Fruit fly (Drosophila melanogaster) whole organism, embryonic: ENCODE measurements around the gene CG32313.

Experiments used
- Atf3 ChIP-seq: fragments of 200-800 bp; sonication (Bioruptor generic); optimal IDR thresholded peaks from 3 replicates; lab custom pipeline; 2016; ENCODE audit warnings: missing biosample characterization, missing genetic modification characterization
- BEAF-32 ChIP-seq: fragments of 200-800 bp; sonication (Bioruptor generic); optimal IDR thresholded peaks from 3 replicates; lab custom pipeline; 2017; ENCODE audit warnings: missing biosample characterization, missing genetic modification characterization, mild to moderate bottlenecking, moderate library complexity, missing genetic modification reagents
- CG10366 ChIP-seq: fragments of 200-800 bp; sonication (Bioruptor generic); IDR thresholded peaks from 2 replicates; pipeline ENCODE4 v1.3.6; 2022; ENCODE audit warnings: missing biosample characterization, missing genetic modification characterization
- CG10462 ChIP-seq: fragments of 200-800 bp; sonication (Bioruptor generic); optimal IDR thresholded peaks from 2 replicates; lab custom pipeline; 2016; ENCODE audit warnings: missing biosample characterization, missing genetic modification characterization
- CG10654 ChIP-seq: fragments of 200-800 bp; sonication (Bioruptor generic); optimal IDR thresholded peaks from 2 replicates; lab custom pipeline; 2016; ENCODE audit warnings: missing biosample characterization, missing genetic modification characterization
- CG11504 ChIP-seq: fragments of 200-800 bp; sonication (Bioruptor generic); optimal IDR thresholded peaks from 3 replicates; lab custom pipeline; 2019; ENCODE audit warnings: missing biosample characterization, mild to moderate bottlenecking, missing genetic modification characterization, moderate library complexity
- CG11695 ChIP-seq: fragments of 200-800 bp; sonication (Bioruptor generic); IDR thresholded peaks from 3 replicates; pipeline ENCODE4 v1.3.6; 2022; ENCODE audit warnings: missing biosample characterization, missing genetic modification characterization
- CG12236 ChIP-seq: fragments of 200-800 bp; sonication (Bioruptor generic); optimal IDR thresholded peaks from 2 replicates; lab custom pipeline; 2016; ENCODE audit warnings: missing biosample characterization, missing genetic modification characterization
- CG1233 ChIP-seq: fragments of 200-800 bp; sonication (Bioruptor generic); optimal IDR thresholded peaks from 4 replicates; lab custom pipeline; 2018; ENCODE audit warnings: missing biosample characterization, mild to moderate bottlenecking, missing genetic modification characterization
- CG12942 ChIP-seq: fragments of 200-800 bp; sonication (Bioruptor generic); optimal IDR thresholded peaks from 3 replicates; lab custom pipeline; 2016; ENCODE audit warnings: missing biosample characterization, missing genetic modification characterization
- CG13624 ChIP-seq: fragments of 200-800 bp; sonication (Bioruptor generic); optimal IDR thresholded peaks from 2 replicates; lab custom pipeline; 2016; ENCODE audit warnings: missing biosample characterization, missing genetic modification characterization
- CG13894 ChIP-seq: fragments of 200-800 bp; sonication (Bioruptor generic); optimal IDR thresholded peaks from 3 replicates; lab custom pipeline; 2018; ENCODE audit warnings: missing biosample characterization, mild to moderate bottlenecking, missing genetic modification characterization, moderate library complexity
- CG14667 ChIP-seq: fragments of 200-800 bp; sonication (Bioruptor generic); IDR thresholded peaks from 2 replicates; pipeline ENCODE4 v1.3.6; 2022; ENCODE audit warnings: missing biosample characterization, missing genetic modification characterization
- CG17328 ChIP-seq: fragments of 200-800 bp; sonication (Bioruptor generic); IDR thresholded peaks from 2 replicates; pipeline ENCODE4 v1.3.6; 2022; ENCODE audit warnings: missing biosample characterization, missing genetic modification characterization
- CG1792 ChIP-seq: fragments of 200-800 bp; sonication (Bioruptor generic); optimal IDR thresholded peaks from 2 replicates; lab custom pipeline; 2016; ENCODE audit warnings: missing biosample characterization, missing genetic modification characterization
- CG2202 ChIP-seq: fragments of 200-800 bp; sonication (Bioruptor generic); optimal IDR thresholded peaks from 2 replicates; lab custom pipeline; 2018; ENCODE audit warnings: missing biosample characterization, mild to moderate bottlenecking, missing genetic modification characterization
- CG30403 ChIP-seq: fragments of 200-800 bp; sonication (Bioruptor generic); optimal IDR thresholded peaks from 3 replicates; lab custom pipeline; 2016; ENCODE audit warnings: missing biosample characterization, missing genetic modification characterization
- CG30431 ChIP-seq: fragments of 200-800 bp; sonication (Bioruptor generic); optimal IDR thresholded peaks from 2 replicates; lab custom pipeline; 2017; ENCODE audit warnings: missing biosample characterization, missing genetic modification characterization
- CG31441 ChIP-seq: fragments of 200-800 bp; sonication (Bioruptor generic); IDR thresholded peaks from 2 replicates; pipeline ENCODE4 v1.3.6; 2022; ENCODE audit warnings: missing biosample characterization, missing genetic modification characterization
- CG32767 ChIP-seq: fragments of 200-800 bp; sonication (Bioruptor generic); IDR thresholded peaks from 2 replicates; pipeline ENCODE4 v1.3.6; 2022; ENCODE audit warnings: missing biosample characterization, missing genetic modification characterization
- CG9797 ChIP-seq: fragments of 200-800 bp; sonication (Bioruptor generic); optimal IDR thresholded peaks from 3 replicates; lab custom pipeline; 2018; ENCODE audit warnings: missing biosample characterization, mild to moderate bottlenecking, missing genetic modification characterization
- Dek ChIP-seq: fragments of 200-800 bp; sonication (Bioruptor generic); optimal IDR thresholded peaks from 3 replicates; lab custom pipeline; 2019; ENCODE audit warnings: missing biosample characterization, mild to moderate bottlenecking, missing genetic modification characterization, moderate library complexity
- Dip3 ChIP-seq: fragments of 200-800 bp; sonication (Bioruptor generic); optimal IDR thresholded peaks from 3 replicates; lab custom pipeline; 2016; ENCODE audit warnings: missing biosample characterization, missing genetic modification characterization
- Drgx ChIP-seq: fragments of 200-800 bp; sonication (Bioruptor generic); IDR thresholded peaks from 2 replicates; pipeline ENCODE4 v1.3.6; 2022; ENCODE audit warnings: missing biosample characterization, missing genetic modification characterization
- Ets65A ChIP-seq: fragments of 200-800 bp; sonication (Bioruptor generic); peaks from one replicate; lab custom pipeline; 2016; ENCODE audit warnings: missing biosample characterization, missing genetic modification characterization
- GATAe ChIP-seq: fragments of 200-800 bp; sonication (Bioruptor generic); conservative IDR thresholded peaks from 2 replicates; pipeline ENCODE4 v1.3.6; 2022; ENCODE audit warnings: missing biosample characterization, missing genetic modification characterization
- HHEX ChIP-seq: fragments of 200-800 bp; sonication (Bioruptor generic); optimal IDR thresholded peaks from 3 replicates; lab custom pipeline; 2017; ENCODE audit warnings: missing biosample characterization, mild to moderate bottlenecking, missing genetic modification characterization, missing genetic modification reagents
- MBD-R2 ChIP-seq: fragments of 200-800 bp; sonication (Bioruptor generic); IDR thresholded peaks from 2 replicates; pipeline ENCODE4 v1.3.6; 2022; ENCODE audit warnings: missing biosample characterization, missing genetic modification characterization
- Mrtf ChIP-seq: fragments of 200-800 bp; sonication (Bioruptor generic); IDR thresholded peaks from 3 replicates; pipeline ENCODE4 v1.3.6; 2022; ENCODE audit warnings: missing biosample characterization, missing genetic modification characterization
- PHDP ChIP-seq: fragments of 200-800 bp; sonication (Bioruptor generic); optimal IDR thresholded peaks from 3 replicates; lab custom pipeline; 2018; ENCODE audit warnings: missing biosample characterization, mild to moderate bottlenecking, missing genetic modification characterization, moderate library complexity
- Side ChIP-seq: fragments of 200-800 bp; sonication (Bioruptor generic); optimal IDR thresholded peaks from 2 replicates; lab custom pipeline; 2016; ENCODE audit warnings: missing biosample characterization, missing genetic modification characterization
- Sox100B ChIP-seq: fragments of 200-800 bp; sonication (Bioruptor generic); optimal IDR thresholded peaks from 3 replicates; lab custom pipeline; 2018; ENCODE audit warnings: missing biosample characterization, mild to moderate bottlenecking, missing genetic modification characterization
- Vsx1 ChIP-seq: fragments of 200-800 bp; sonication (Bioruptor generic); optimal IDR thresholded peaks from 2 replicates; lab custom pipeline; 2017; ENCODE audit warnings: missing biosample characterization, mild to moderate bottlenecking, missing genetic modification characterization, missing genetic modification reagents
- ato ChIP-seq: fragments of 200-800 bp; sonication (Bioruptor generic); IDR thresholded peaks from 2 replicates; pipeline ENCODE4 v1.3.6; 2022; ENCODE audit warnings: missing biosample characterization, missing genetic modification characterization; ENCODE audit not compliant: partially characterized antibody
- ems ChIP-seq: fragments of 200-800 bp; sonication (Bioruptor generic); optimal IDR thresholded peaks from 3 replicates; lab custom pipeline; 2016; ENCODE audit warnings: missing biosample characterization, missing genetic modification characterization
- klu ChIP-seq: fragments of 200-800 bp; sonication (Bioruptor generic); IDR thresholded peaks from 2 replicates; pipeline ENCODE4 v1.3.6; 2022; ENCODE audit warnings: missing biosample characterization, missing genetic modification characterization
- knrl ChIP-seq: fragments of 200-800 bp; sonication (Bioruptor generic); IDR thresholded peaks from 3 replicates; pipeline ENCODE4 v1.3.6; 2022; ENCODE audit warnings: missing biosample characterization, missing genetic modification characterization; ENCODE audit not compliant: partially characterized antibody
- lilli ChIP-seq: fragments of 200-800 bp; sonication (Bioruptor generic); optimal IDR thresholded peaks from 3 replicates; lab custom pipeline; 2016; ENCODE audit warnings: missing biosample characterization, missing genetic modification characterization
- lov ChIP-seq, 2 experiments: fragments of 200-800 bp in 1 of 2; fragments of >200 bp in 1 of 2; sonication (Bioruptor generic) in 1 of 2; IDR thresholded peaks in 1 of 2; optimal IDR thresholded peaks in 1 of 2; 2 replicates in 1 of 2; 3 replicates in 1 of 2; pipeline versions ENCODE4 v1.3.6 to Lab custom; 2017 to 2022; ENCODE audit warnings: missing biosample characterization in 1 of 2, missing genetic modification characterization in 1 of 2
- mam ChIP-seq: fragments of 200-800 bp; sonication (Bioruptor generic); optimal IDR thresholded peaks from 3 replicates; lab custom pipeline; 2016; ENCODE audit warnings: missing biosample characterization, missing genetic modification characterization
- nerfin-1 ChIP-seq: fragments of 200-800 bp; sonication (Bioruptor generic); optimal IDR thresholded peaks from 3 replicates; lab custom pipeline; 2019; ENCODE audit warnings: missing biosample characterization, mild to moderate bottlenecking, missing genetic modification characterization, moderate library complexity
- p53 ChIP-seq: fragments of 200-800 bp; sonication (Bioruptor generic); optimal IDR thresholded peaks from 2 replicates; lab custom pipeline; 2016; ENCODE audit warnings: missing biosample characterization, missing genetic modification characterization
- tap ChIP-seq: fragments of 200-800 bp; optimal IDR thresholded peaks from 3 replicates; lab custom pipeline; 2019; ENCODE audit warnings: missing biosample characterization, mild to moderate bottlenecking, missing genetic modification characterization, moderate library complexity
- tin ChIP-seq: fragments of 200-800 bp; sonication (Bioruptor generic); optimal IDR thresholded peaks from 3 replicates; lab custom pipeline; 2016; ENCODE audit warnings: missing biosample characterization, missing genetic modification characterization

Gene CG32313

dm6 chr3L:1531159-1531558 lies 14.4 kb downstream of the CG32313 start, which contains the start of gene Ir62a:
TSS of gene Ir62a (minus strand) at chr3L:1531259.
- TF ChIP-seq MBD-R2 (no peak), ems (no peak), CG32767 (GFP tag; lab: Robert Waterston, UW) (no peak), tap (tag; lab: Kevin White, UChicago) (no peak), Atf3 (GFP tag; lab: Kevin White, UChicago) (no peak), CG17328 (GFP tag; lab: Robert Waterston, UW) (no peak), CG31441 (no peak), Side (GFP tag; lab: Kevin White, UChicago) (no peak), knrl (GFP tag; lab: Robert Waterston, UW) (no peak), CG14667 (no peak), Mrtf (GFP tag; lab: Robert Waterston, UW) (no peak), CG10462 (GFP tag; lab: Kevin White, UChicago) (no peak), nerfin-1 (tag; lab: Kevin White, UChicago) (no peak), CG1233 (GFP tag; lab: Kevin White, UChicago) (no peak), CG30403 (GFP tag; lab: Kevin White, UChicago) (no peak)

dm6 chr3L:1518715-1519603 lies 26.6 kb downstream of the CG32313 start:
- TF ChIP-seq lilli (GFP tag; lab: Kevin White, UChicago) (no peak), Drgx (GFP tag; lab: Robert Waterston, UW) (peak; percentile 20; the same call in 1 of the 2 replicates)

- TF ChIP-seq Dip3 (GFP tag; lab: Kevin White, UChicago) (peak; percentile 75), BEAF-32 (GFP tag; lab: Kevin White, UChicago) (peak; percentile 94), PHDP (tag; lab: Kevin White, UChicago) (no peak), CG30431 (GFP tag; lab: Kevin White, UChicago) (peak; percentile 21), CG12236 (peak; percentile 19), CG2202 (tag; lab: Kevin White, UChicago) (no peak), mam (GFP tag; lab: Kevin White, UChicago) (peak; percentile 81), tin (GFP tag; lab: Kevin White, UChicago) (peak; percentile 54), p53 (GFP tag; lab: Kevin White, UChicago) (peak; percentile 5), HHEX (no peak), Atf3 (GFP tag; lab: Kevin White, UChicago) (peak; percentile 53), CG13894 (tag; lab: Kevin White, UChicago) (no peak), CG9797 (peak; percentile 46), Dek (tag; lab: Kevin White, UChicago) (no peak), CG10366 (GFP tag; lab: Robert Waterston, UW) (peak; percentile 52; the same call in 1 of the 2 replicates), CG13624 (GFP tag; lab: Kevin White, UChicago) (peak; percentile 69), ato (GFP tag; lab: Robert Waterston, UW) (peak; percentile 36; the same call in 1 of the 2 replicates), GATAe (GFP tag; lab: Robert Waterston, UW) (no peak), CG10654 (GFP tag; lab: Kevin White, UChicago) (peak; percentile 51), Vsx1 (peak; percentile 84), CG1792 (GFP tag; lab: Kevin White, UChicago) (no peak), lov (optimal IDR thresholded peaks at IDR 0.05; lab: Kevin White, UChicago) (no peak), lov (GFP tag; IDR thresholded peaks at IDR 0.05; lab: Robert Waterston, UW) (no peak), CG12942 (GFP tag; lab: Kevin White, UChicago) (peak; percentile 71), CG11504 (tag; lab: Kevin White, UChicago) (no peak), Sox100B (GFP tag; lab: Kevin White, UChicago) (no peak), CG11695 (GFP tag; lab: Robert Waterston, UW) (peak; percentile 60), klu (GFP tag; lab: Robert Waterston, UW) (peak; percentile 55; the same call in 1 of the 2 replicates), Ets65A (GFP tag; lab: Kevin White, UChicago) (peak; percentile 97)
Observed at dm6 chr3L:1517274-1518047, 28.1 kb downstream of the CG32313 start.
